Fruit fly (Drosophila melanogaster) whole organism, embryonic: Measurements from ENCODE around the gene SppL.
A peak's percentile ranks its signal among the peaks of the same experiment; 100 is the strongest.

ENCODE experiments used
- B-H1 ChIP-seq: fragments of 200-800 bp; sonication (Bioruptor generic); IDR thresholded peaks from 3 replicates; pipeline ENCODE4 v1.3.6; 2022; ENCODE audit warnings: missing biosample characterization, missing genetic modification characterization
- CG10565 ChIP-seq: fragments of 200-800 bp; sonication (Bioruptor generic); optimal IDR thresholded peaks from 3 replicates; lab custom pipeline; 2016; ENCODE audit warnings: missing biosample characterization, mild to moderate bottlenecking, missing genetic modification characterization
- CG11085 ChIP-seq: fragments of 200-800 bp; sonication (Bioruptor generic); IDR thresholded peaks from 2 replicates; pipeline ENCODE4 v1.3.6; 2022; ENCODE audit warnings: missing biosample characterization, missing genetic modification characterization
- CG11504 ChIP-seq: fragments of 200-800 bp; sonication (Bioruptor generic); optimal IDR thresholded peaks from 3 replicates; lab custom pipeline; 2019; ENCODE audit warnings: missing biosample characterization, mild to moderate bottlenecking, missing genetic modification characterization, moderate library complexity
- CG12659 ChIP-seq: fragments of 200-800 bp; sonication (Bioruptor generic); optimal IDR thresholded peaks from 3 replicates; lab custom pipeline; 2017; ENCODE audit warnings: mild to moderate bottlenecking, missing biosample characterization, missing genetic modification reagents, missing genetic modification characterization
- CG15479 ChIP-seq: fragments of 200-800 bp; sonication (Bioruptor generic); optimal IDR thresholded peaks from 3 replicates; lab custom pipeline; 2019; ENCODE audit warnings: missing biosample characterization, mild to moderate bottlenecking, missing genetic modification characterization, moderate library complexity
- CG16815 ChIP-seq: fragments of 200-800 bp; sonication (Bioruptor generic); optimal IDR thresholded peaks from 3 replicates; lab custom pipeline; 2017; ENCODE audit warnings: missing biosample characterization, mild to moderate bottlenecking, missing genetic modification characterization
- CG17359 ChIP-seq: fragments of 200-800 bp; sonication (Bioruptor generic); optimal IDR thresholded peaks from 3 replicates; lab custom pipeline; 2018; ENCODE audit warnings: missing biosample characterization, mild to moderate bottlenecking, missing genetic modification characterization, moderate library complexity
- CG18262 ChIP-seq: fragments of 200-800 bp; optimal IDR thresholded peaks from 3 replicates; lab custom pipeline; 2019; ENCODE audit warnings: missing biosample characterization, mild to moderate bottlenecking, missing genetic modification characterization, moderate library complexity
- CG2199 ChIP-seq: fragments of 200-800 bp; sonication (Bioruptor generic); IDR thresholded peaks from 3 replicates; pipeline ENCODE4 v1.3.6; 2022; ENCODE audit warnings: missing biosample characterization, missing genetic modification characterization
- CG2202 ChIP-seq: fragments of 200-800 bp; sonication (Bioruptor generic); optimal IDR thresholded peaks from 2 replicates; lab custom pipeline; 2018; ENCODE audit warnings: missing biosample characterization, mild to moderate bottlenecking, missing genetic modification characterization
- CG32532 ChIP-seq: fragments of 200-800 bp; sonication (Bioruptor generic); IDR thresholded peaks from 2 replicates; pipeline ENCODE4 v1.3.6; 2022; ENCODE audit warnings: missing biosample characterization, missing genetic modification characterization
- CG32767 ChIP-seq: fragments of 200-800 bp; sonication (Bioruptor generic); IDR thresholded peaks from 2 replicates; pipeline ENCODE4 v1.3.6; 2022; ENCODE audit warnings: missing biosample characterization, missing genetic modification characterization
- CG33557 ChIP-seq: fragments of 200-800 bp; sonication (Bioruptor generic); optimal IDR thresholded peaks from 2 replicates; lab custom pipeline; 2019; ENCODE audit warnings: missing biosample characterization, mild to moderate bottlenecking, missing genetic modification characterization, moderate library complexity
- CG4404 ChIP-seq: fragments of 200-800 bp; sonication (Bioruptor generic); IDR thresholded peaks from 2 replicates; pipeline ENCODE4 v1.3.6; 2022; ENCODE audit warnings: missing biosample characterization, missing genetic modification characterization
- CG5245 ChIP-seq: fragments of 200-800 bp; sonication (Bioruptor generic); optimal IDR thresholded peaks from 3 replicates; lab custom pipeline; 2016; ENCODE audit warnings: missing biosample characterization, missing genetic modification characterization
- CG6813 ChIP-seq: fragments of 200-800 bp; sonication (Bioruptor generic); optimal IDR thresholded peaks from 2 replicates; lab custom pipeline; 2017; ENCODE audit warnings: missing biosample characterization, missing genetic modification characterization, mild to moderate bottlenecking, moderate library complexity, missing genetic modification reagents
- CG7271 ChIP-seq: fragments of 200-800 bp; sonication (Bioruptor generic); optimal IDR thresholded peaks from 2 replicates; lab custom pipeline; 2018; ENCODE audit warnings: missing biosample characterization, mild to moderate bottlenecking, missing genetic modification characterization, moderate library complexity
- CG7372 ChIP-seq: fragments of 200-800 bp; sonication (Bioruptor generic); IDR thresholded peaks from 2 replicates; pipeline ENCODE4 v1.3.6; 2022; ENCODE audit warnings: missing biosample characterization, missing genetic modification characterization
- CG7556 ChIP-seq: fragments of 200-800 bp; sonication (Bioruptor generic); optimal IDR thresholded peaks from 2 replicates; lab custom pipeline; 2017; ENCODE audit warnings: missing biosample characterization, mild to moderate bottlenecking, missing genetic modification characterization
- D ChIP-seq, 2 experiments: fragments of 200-800 bp in 1 of 2; fragments of >200 bp in 1 of 2; sonication (Bioruptor generic) in 1 of 2; optimal IDR thresholded peaks; 2 replicates in 1 of 2; 3 replicates in 1 of 2; lab custom pipeline; 2017; ENCODE audit warnings: mild to moderate bottlenecking in 1 of 2, missing biosample characterization in 1 of 2, missing genetic modification characterization in 1 of 2, missing genetic modification reagents in 1 of 2
- Dek ChIP-seq: fragments of 200-800 bp; sonication (Bioruptor generic); optimal IDR thresholded peaks from 3 replicates; lab custom pipeline; 2019; ENCODE audit warnings: missing biosample characterization, mild to moderate bottlenecking, missing genetic modification characterization, moderate library complexity
- Gug ChIP-seq: fragments of 200-800 bp; sonication (Bioruptor generic); IDR thresholded peaks from 4 replicates; pipeline ENCODE4 v1.3.6; 2022; ENCODE audit warnings: missing biosample characterization, missing genetic modification characterization
- HmgZ ChIP-seq: fragments of 200-800 bp; sonication (Bioruptor generic); optimal IDR thresholded peaks from 2 replicates; lab custom pipeline; 2018; ENCODE audit warnings: missing biosample characterization, mild to moderate bottlenecking, missing genetic modification characterization
- Kr ChIP-seq: fragments of 200-800 bp; sonication (Bioruptor generic); optimal IDR thresholded peaks from 2 replicates; lab custom pipeline; 2017; ENCODE audit warnings: missing biosample characterization, mild to moderate bottlenecking, missing genetic modification characterization
- Max ChIP-seq: fragments of 200-800 bp; sonication (Bioruptor generic); optimal IDR thresholded peaks from 2 replicates; lab custom pipeline; 2016; ENCODE audit warnings: missing biosample characterization, mild to moderate bottlenecking, missing genetic modification characterization
- Med ChIP-seq: fragments of 200-800 bp; sonication (Bioruptor generic); peaks from one replicate; lab custom pipeline; 2016; ENCODE audit warnings: missing biosample characterization, missing genetic modification characterization, mild to moderate bottlenecking, inconsistent platforms, moderate library complexity
- Mrtf ChIP-seq: fragments of 200-800 bp; sonication (Bioruptor generic); IDR thresholded peaks from 3 replicates; pipeline ENCODE4 v1.3.6; 2022; ENCODE audit warnings: missing biosample characterization, missing genetic modification characterization
- NfI ChIP-seq: fragments of 200-800 bp; sonication (Bioruptor generic); optimal IDR thresholded peaks from 3 replicates; lab custom pipeline; 2018; ENCODE audit warnings: missing biosample characterization, mild to moderate bottlenecking, missing genetic modification characterization, moderate library complexity
- Oli ChIP-seq: fragments of 200-800 bp; sonication (Bioruptor generic); optimal IDR thresholded peaks from 2 replicates; lab custom pipeline; 2018; ENCODE audit warnings: missing biosample characterization, mild to moderate bottlenecking, missing genetic modification characterization, moderate library complexity
- Ravus ChIP-seq: fragments of 200-800 bp; sonication (Bioruptor generic); IDR thresholded peaks from 2 replicates; pipeline ENCODE4 v1.3.6; 2022; ENCODE audit warnings: missing biosample characterization, missing genetic modification characterization
- YL-1 ChIP-seq: fragments of 200-800 bp; sonication (Bioruptor generic); optimal IDR thresholded peaks from 3 replicates; lab custom pipeline; 2017; ENCODE audit warnings: missing biosample characterization, mild to moderate bottlenecking, missing genetic modification characterization
- aop ChIP-seq: fragments of 200-800 bp; sonication (Bioruptor generic); IDR thresholded peaks from 2 replicates; pipeline ENCODE4 v1.3.6; 2022; ENCODE audit warnings: missing biosample characterization, missing genetic modification characterization
- cad ChIP-seq: fragments of >200 bp; optimal IDR thresholded peaks from 2 replicates; lab custom pipeline; 2017; ENCODE audit warnings: missing biosample characterization, missing genetic modification characterization
- chif ChIP-seq, 2 experiments: fragments of 200-800 bp; sonication (Bioruptor generic); optimal IDR thresholded peaks; 3 replicates each; lab custom pipeline; 2016; ENCODE audit warnings: missing biosample characterization in 2 of 2, missing genetic modification characterization in 2 of 2
- dati ChIP-seq: fragments of 200-800 bp; sonication (Bioruptor generic); IDR thresholded peaks from 2 replicates; pipeline ENCODE4 v1.3.6; 2022; ENCODE audit warnings: missing biosample characterization, missing genetic modification characterization
- eve ChIP-seq, 2 experiments: fragments of >200 bp; optimal IDR thresholded peaks; 2 replicates each; lab custom pipeline; 2017; ENCODE audit warnings: missing biosample characterization in 2 of 2, missing genetic modification characterization in 2 of 2
- ftz-f1 ChIP-seq: fragments of 200-800 bp; sonication (Bioruptor generic); optimal IDR thresholded peaks from 2 replicates; lab custom pipeline; 2016; ENCODE audit warnings: missing biosample characterization, missing genetic modification characterization
- grau ChIP-seq: fragments of 200-800 bp; optimal IDR thresholded peaks from 3 replicates; lab custom pipeline; 2019; ENCODE audit warnings: missing biosample characterization, mild to moderate bottlenecking, missing genetic modification characterization, moderate library complexity
- kni ChIP-seq: fragments of 200-800 bp; sonication (Bioruptor generic); optimal IDR thresholded peaks from 3 replicates; lab custom pipeline; 2017; ENCODE audit warnings: mild to moderate bottlenecking, missing biosample characterization, missing genetic modification reagents, missing genetic modification characterization
- lola ChIP-seq, 3 experiments: fragments of >200 bp in 2 of 3; fragments of 200-800 bp in 1 of 3; sonication (Bioruptor generic) in 1 of 3; optimal IDR thresholded peaks; 2 replicates each; lab custom pipeline; 2017 to 2019; ENCODE audit warnings: missing biosample characterization in 3 of 3, missing genetic modification characterization in 3 of 3, mild to moderate bottlenecking in 1 of 3, moderate library complexity in 1 of 3
- oc ChIP-seq: fragments of 200-800 bp; sonication (Bioruptor generic); optimal IDR thresholded peaks from 2 replicates; lab custom pipeline; 2018; ENCODE audit warnings: missing biosample characterization, mild to moderate bottlenecking, missing genetic modification characterization, moderate library complexity
- otp ChIP-seq: fragments of 200-800 bp; sonication (Bioruptor generic); IDR thresholded peaks from 3 replicates; pipeline ENCODE4, ENCODE4 v1.3.6; 2022; ENCODE audit warnings: missing biosample characterization, missing genetic modification characterization
- pan ChIP-seq, 4 experiments: fragments of >200 bp in 3 of 4; fragments of 200-800 bp in 1 of 4; sonication (Bioruptor generic) in 1 of 4; optimal IDR thresholded peaks in 3 of 4; IDR thresholded peaks in 1 of 4; 2 replicates each; pipeline versions ENCODE4 v1.3.6 to Lab custom; 2017 to 2022; ENCODE audit warnings: missing biosample characterization in 2 of 4, missing genetic modification characterization in 2 of 4, mixed read lengths in 1 of 4
- sisA ChIP-seq: fragments of 200-800 bp; sonication (Bioruptor generic); IDR thresholded peaks from 2 replicates; pipeline ENCODE4 v1.3.6; 2022; ENCODE audit warnings: missing biosample characterization, missing genetic modification characterization
- sqz ChIP-seq: fragments of 200-800 bp; sonication (Bioruptor generic); optimal IDR thresholded peaks from 3 replicates; lab custom pipeline; 2018; ENCODE audit warnings: missing biosample characterization, mild to moderate bottlenecking, missing genetic modification characterization
- stc ChIP-seq: fragments of 200-800 bp; sonication (Bioruptor generic); IDR thresholded peaks from 2 replicates; pipeline ENCODE4 v1.3.6; 2022; ENCODE audit warnings: missing biosample characterization, missing genetic modification characterization
- trh ChIP-seq: fragments of 200-800 bp; sonication (Bioruptor generic); optimal IDR thresholded peaks from 2 replicates; lab custom pipeline; 2016; ENCODE audit warnings: missing biosample characterization, missing genetic modification characterization
- wdn ChIP-seq: fragments of 200-800 bp; sonication (Bioruptor generic); IDR thresholded peaks from 2 replicates; pipeline ENCODE4 v1.3.6; 2022; ENCODE audit warnings: missing biosample characterization, missing genetic modification characterization

Gene SppL

DNA sequence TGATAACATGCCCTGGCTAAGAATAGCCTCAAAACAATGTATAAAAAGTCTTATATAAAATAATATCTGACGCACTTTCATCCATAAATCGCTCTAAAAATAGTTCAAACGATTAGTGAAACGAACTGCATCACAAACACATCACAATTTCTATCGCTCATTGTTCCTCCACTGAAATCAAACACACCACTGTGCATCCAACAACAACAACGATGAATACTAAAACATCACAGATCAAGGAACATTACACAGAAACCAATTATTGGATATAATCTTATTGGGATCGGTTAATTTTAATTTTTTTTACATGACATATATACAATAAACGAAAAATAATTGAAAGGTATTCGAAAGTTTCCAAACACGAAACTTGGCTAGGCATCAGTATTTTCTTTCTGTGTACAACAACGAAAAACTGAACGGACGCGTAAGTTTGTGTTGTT lies 2.4 kb upstream of the SppL start (continued):
- peak; percentile 84 for TF ChIP-seq grau (tag; lab: Kevin White, UChicago)
- peak; percentile 85 for TF ChIP-seq CG11504
- TF ChIP-seq Ravus: peak; percentile 16; the same call in 1 of the 2 replicates
- no peak for TF ChIP-seq D (optimal IDR thresholded peaks at IDR 0.05; lab: Kevin White, UChicago)
- peak; percentile 80 for TF ChIP-seq D (GFP tag; optimal IDR thresholded peaks at IDR 0.05; lab: Kevin White, UChicago)
- no peak for TF ChIP-seq dati (GFP tag; lab: Robert Waterston, UW)
- TF ChIP-seq Med (GFP tag; lab: Kevin White, UChicago): peak; percentile 96
- peak; percentile 89 for TF ChIP-seq CG17359 (tag; lab: Kevin White, UChicago)
- no peak for TF ChIP-seq pan (optimal IDR thresholded peaks at IDR 0.05; lab: Kevin White, UChicago)
- peak in 1 of 2 experiments; percentile 85 for TF ChIP-seq pan (GFP tag; optimal IDR thresholded peaks at IDR 0.05 in 1 of 2, IDR thresholded peaks at IDR 0.05 in 1 of 2)
- TF ChIP-seq CG2199 (GFP tag; lab: Robert Waterston, UW): 0 out of 3 replicates have a peak, but pooled peaks have one; percentile 61
- TF ChIP-seq Mrtf (GFP tag; lab: Robert Waterston, UW): no peak; the same call in 2 of the 3 replicates
- TF ChIP-seq cad (GFP tag; lab: Kevin White, UChicago): no peak
- peak; percentile 67 for TF ChIP-seq Gug (GFP tag; lab: Robert Waterston, UW)
- TF ChIP-seq Kr (GFP tag; lab: Kevin White, UChicago): no peak
- TF ChIP-seq ftz-f1 (GFP tag; lab: Kevin White, UChicago): no peak
- TF ChIP-seq CG6813 (GFP tag; lab: Kevin White, UChicago): peak; percentile 70
- peak; percentile 1 for TF ChIP-seq YL-1 (GFP tag; lab: Kevin White, UChicago)
- TF ChIP-seq Max (GFP tag; lab: Kevin White, UChicago): peak; percentile 69
- no peak; the same call in none of the 2 replicates for TF ChIP-seq CG11085
- TF ChIP-seq CG32532: peak; percentile 86; the same call in 1 of the 2 replicates
- TF ChIP-seq CG12659: peak; percentile 76
- peak; percentile 55 for TF ChIP-seq sqz
- TF ChIP-seq eve (GFP tag; optimal IDR thresholded peaks at IDR 0.05; lab: Kevin White, UChicago): peak in 1 of 2 experiments; percentile 81
- TF ChIP-seq CG5245 (GFP tag; lab: Kevin White, UChicago): peak; percentile 60
- peak in 1 of 3 experiments; percentile 77 for TF ChIP-seq lola (GFP tag; optimal IDR thresholded peaks at IDR 0.05; lab: Kevin White, UChicago)
- TF ChIP-seq oc (tag; lab: Kevin White, UChicago): peak; percentile 78
- no peak; the same call in none of the 2 replicates for TF ChIP-seq stc (GFP tag; lab: Robert Waterston, UW)
- peak; percentile 88 for TF ChIP-seq CG18262 (tag; lab: Kevin White, UChicago)
- TF ChIP-seq trh (GFP tag; lab: Kevin White, UChicago): peak; percentile 13
- peak; percentile 77 for TF ChIP-seq NfI (GFP tag; lab: Kevin White, UChicago)
- TF ChIP-seq CG7271 (tag; lab: Kevin White, UChicago): peak; percentile 39
- peak; percentile 65 for TF ChIP-seq CG2202
- peak; percentile 32 for TF ChIP-seq Dek (tag; lab: Kevin White, UChicago)
- peak; percentile 53 for TF ChIP-seq CG7556 (GFP tag; lab: Kevin White, UChicago)
- TF ChIP-seq CG33557 (GFP tag; lab: Kevin White, UChicago): no peak
- peak; percentile 84 for TF ChIP-seq Oli (tag; lab: Kevin White, UChicago)
- TF ChIP-seq B-H1 (GFP tag; lab: Robert Waterston, UW): peak; percentile 76
- peak; percentile 48 to 77 for TF ChIP-seq chif (GFP tag; optimal IDR thresholded peaks at IDR 0.05; lab: Kevin White, UChicago)
- peak; percentile 52 for TF ChIP-seq HmgZ (tag; lab: Kevin White, UChicago)
- TF ChIP-seq otp (GFP tag; lab: Robert Waterston, UW): no peak
- peak; percentile 81; the same call in 1 of the 2 replicates for TF ChIP-seq sisA (GFP tag; lab: Robert Waterston, UW)
- TF ChIP-seq kni (GFP tag; lab: Kevin White, UChicago): no peak
- peak; percentile 28 for TF ChIP-seq CG16815
- TF ChIP-seq CG10565 (GFP tag; lab: Kevin White, UChicago): no peak
- TF ChIP-seq aop (GFP tag; lab: Robert Waterston, UW): peak; percentile 40; the same call in 1 of the 2 replicates
- TF ChIP-seq CG7372 (GFP tag; lab: Robert Waterston, UW): peak; percentile 45
- no peak for TF ChIP-seq CG4404 (GFP tag; lab: Robert Waterston, UW)
- TF ChIP-seq CG32767: peak; percentile 60; the same call in 1 of the 2 replicates
- no peak for TF ChIP-seq wdn (GFP tag; lab: Robert Waterston, UW)
- no peak for TF ChIP-seq CG15479 (GFP tag; lab: Kevin White, UChicago)
